Worm (Caenorhabditis elegans) whole organism, late embryonic: Measurements from ENCODE around the gene ears-2.

Experiments
- K02D7.2 ChIP-seq: sonication (generic microtip); optimal IDR thresholded peaks from 2 replicates; lab custom pipeline; 2017; ENCODE audit warnings: mild to moderate bottlenecking, missing genetic modification characterization, missing compliant biosample characterization
- ama-1 ChIP-seq: fragments of 150-350 bp; optimal IDR thresholded peaks from 2 replicates; lab custom pipeline; 2014
- dmd-4 ChIP-seq: sonication (generic microtip); optimal IDR thresholded peaks from 2 replicates; lab custom pipeline; 2016; ENCODE audit warnings: borderline replicate concordance, missing genetic modification characterization, missing compliant biosample characterization
- fkh-10 ChIP-seq: fragments of 150-350 bp; optimal IDR thresholded peaks from 2 replicates; lab custom pipeline; 2014; ENCODE audit warnings: missing biosample characterization, missing genetic modification reagents, missing genetic modification characterization
- nfya-1 ChIP-seq: sonication (generic microtip); optimal IDR thresholded peaks from 2 replicates; lab custom pipeline; 2017; ENCODE audit warnings: missing genetic modification characterization, mild to moderate bottlenecking, missing compliant biosample characterization, antibody characterized with exemption, moderate library complexity
- pqm-1 ChIP-seq: sonication (generic microtip); optimal IDR thresholded peaks from 2 replicates; lab custom pipeline; 2016; ENCODE audit warnings: missing genetic modification characterization, missing compliant biosample characterization
- rnt-1 ChIP-seq: sonication (generic microtip); optimal IDR thresholded peaks from 2 replicates; lab custom pipeline; 2016; ENCODE audit warnings: missing genetic modification characterization, missing compliant biosample characterization
- sox-4 ChIP-seq: sonication (generic microtip); optimal IDR thresholded peaks from 2 replicates; lab custom pipeline; 2017; ENCODE audit warnings: mild to moderate bottlenecking, missing genetic modification characterization, inconsistent platforms, missing compliant biosample characterization
- tbx-2 ChIP-seq: sonication (generic microtip); optimal IDR thresholded peaks from 2 replicates; lab custom pipeline; 2016; ENCODE audit warnings: missing genetic modification characterization, missing compliant biosample characterization
- unc-86 ChIP-seq: sonication (generic microtip); optimal IDR thresholded peaks from 2 replicates; lab custom pipeline; 2016; ENCODE audit warnings: missing genetic modification characterization, missing compliant biosample characterization

DNA sequence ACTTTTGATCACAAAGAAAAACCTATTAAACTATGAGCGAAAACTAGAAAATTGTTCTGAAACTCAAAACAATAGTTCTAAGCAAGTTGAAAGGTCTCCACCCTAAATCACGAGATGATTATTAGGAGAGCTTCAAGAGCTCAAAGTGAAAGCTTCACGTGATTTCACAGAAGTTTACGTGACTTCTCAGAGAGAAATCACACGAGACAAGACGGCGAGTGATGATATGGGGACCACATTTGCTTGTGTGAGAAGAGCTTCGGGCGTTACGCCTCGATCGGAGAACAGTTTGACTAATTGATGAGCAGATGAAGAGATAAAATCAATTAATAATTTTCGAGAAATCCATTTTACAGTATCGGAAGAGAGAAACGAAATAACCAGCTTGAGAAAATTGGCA is 25.3 kb downstream of the ears-2 start:
- TF ChIP-seq K02D7.2 (tag; lab: Kevin White, UChicago) (no peak), fkh-10 (no peak), unc-86 (no peak), tbx-2 (tag; lab: Kevin White, UChicago) (no peak), pqm-1 (tag; lab: Kevin White, UChicago) (no peak), nfya-1 (no peak), dmd-4 (tag; lab: Kevin White, UChicago) (no peak), sox-4 (no peak), rnt-1 (tag; lab: Kevin White, UChicago) (no peak), ama-1 (lab: Kevin White, UChicago) (no peak)
